Worm (Caenorhabditis elegans) whole organism, dauer: ENCODE measurements around the gene K02E7.10.

Source experiments
- unc-62 ChIP-seq: sonication (generic microtip); optimal IDR thresholded peaks from 2 replicates; lab custom pipeline; 2017; ENCODE audit warnings: missing biosample characterization, missing genetic modification reagents, missing genetic modification characterization

The K02E7.10 gene

DNA sequence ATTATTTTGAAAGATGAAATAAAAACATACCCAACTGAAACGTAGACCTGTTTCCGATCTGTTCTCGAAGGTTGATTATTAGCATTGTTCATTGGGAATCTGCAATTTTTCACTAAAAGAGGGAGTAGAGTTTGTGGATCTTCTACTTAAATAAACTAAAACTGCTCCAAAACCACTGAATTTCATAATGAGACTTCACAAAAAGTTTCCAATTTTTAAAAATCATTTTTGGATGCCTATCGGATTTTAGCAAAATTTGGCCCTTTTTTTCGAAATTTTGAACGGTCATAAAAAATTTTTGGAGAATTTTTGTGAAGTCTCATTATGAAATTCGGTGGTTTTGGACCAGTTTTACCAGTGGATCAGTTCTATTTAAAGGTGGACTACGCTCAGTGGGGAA, at the start of gene K02E7.10:
Gene K02E7.10 (minus strand): TSS at position 101 of the 400 bp plus-strand sequence.
- no peak for TF ChIP-seq unc-62 (GFP tag; lab: Kevin White, UChicago)

DNA sequence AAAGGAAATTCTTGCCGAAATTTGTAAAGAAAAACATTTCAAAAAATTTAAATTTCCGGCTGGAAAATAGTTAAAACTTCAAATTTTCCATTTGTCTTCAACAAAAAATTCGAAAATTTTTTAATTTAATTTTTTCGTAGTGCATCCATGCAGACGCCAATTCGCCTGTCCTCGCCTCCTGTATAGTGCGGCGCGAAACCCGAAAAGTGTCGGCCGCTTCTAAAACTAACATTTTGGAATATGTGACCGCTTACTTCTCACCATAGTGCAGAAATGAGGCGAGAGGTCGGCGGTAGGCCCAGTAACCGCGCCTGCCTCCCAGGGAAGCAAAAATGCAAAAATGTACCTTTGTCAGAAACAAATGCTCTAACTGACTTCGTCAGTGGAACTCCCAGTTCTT, 49.7 kb upstream of the K02E7.10 start:
- no peak for TF ChIP-seq unc-62 (GFP tag; lab: Kevin White, UChicago)

DNA sequence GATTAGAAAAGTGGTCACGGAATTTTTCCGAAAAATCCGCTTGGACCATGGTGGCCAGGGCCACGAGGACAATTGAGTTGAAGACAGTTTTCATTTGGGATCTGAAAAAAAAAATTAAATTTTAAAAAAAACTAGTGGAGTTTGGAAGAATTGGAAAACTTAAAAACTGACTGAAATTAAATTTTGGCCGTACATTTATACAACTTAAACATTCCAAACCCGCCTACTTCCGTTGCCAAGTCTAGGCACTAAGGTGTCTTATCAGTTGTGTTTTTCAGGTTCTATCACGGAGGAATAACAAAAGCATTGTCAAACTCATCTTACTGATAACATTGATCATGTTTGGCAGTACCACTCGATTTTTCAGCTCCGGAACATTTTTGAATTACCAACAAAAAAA, 47.3 kb upstream of the K02E7.10 start, which contains the start of gene lips-12:
Gene lips-12 (minus strand): TSS at position 101 of the 400 bp plus-strand sequence.
- no peak for TF ChIP-seq unc-62 (GFP tag; lab: Kevin White, UChicago)

- TF ChIP-seq unc-62 (GFP tag; lab: Kevin White, UChicago) = no peak
Measured at ce11 chrII:1110901-1111300, 44.1 kb upstream of the K02E7.10 start, which contains the start of gene lips-11. lips-11 (minus strand) TSS chrII:1111001.

ce11 chrII:1106914-1107597, 40.2 kb upstream of the K02E7.10 start, which contains the start of gene col-40:
col-40 (minus strand) TSS chrII:1106964.
- TF ChIP-seq unc-62 (GFP tag; lab: Kevin White, UChicago) = no peak

- no peak for TF ChIP-seq unc-62 (GFP tag; lab: Kevin White, UChicago)
Measured at ce11 chrII:1105291-1105690, 38.5 kb upstream of the K02E7.10 start.

ce11 chrII:1104409-1104808, 37.6 kb upstream of the K02E7.10 start, which contains the start of gene T13B5.9:
T13B5.9 (minus strand) TSS chrII:1104509.
- no peak for TF ChIP-seq unc-62 (GFP tag; lab: Kevin White, UChicago)

DNA sequence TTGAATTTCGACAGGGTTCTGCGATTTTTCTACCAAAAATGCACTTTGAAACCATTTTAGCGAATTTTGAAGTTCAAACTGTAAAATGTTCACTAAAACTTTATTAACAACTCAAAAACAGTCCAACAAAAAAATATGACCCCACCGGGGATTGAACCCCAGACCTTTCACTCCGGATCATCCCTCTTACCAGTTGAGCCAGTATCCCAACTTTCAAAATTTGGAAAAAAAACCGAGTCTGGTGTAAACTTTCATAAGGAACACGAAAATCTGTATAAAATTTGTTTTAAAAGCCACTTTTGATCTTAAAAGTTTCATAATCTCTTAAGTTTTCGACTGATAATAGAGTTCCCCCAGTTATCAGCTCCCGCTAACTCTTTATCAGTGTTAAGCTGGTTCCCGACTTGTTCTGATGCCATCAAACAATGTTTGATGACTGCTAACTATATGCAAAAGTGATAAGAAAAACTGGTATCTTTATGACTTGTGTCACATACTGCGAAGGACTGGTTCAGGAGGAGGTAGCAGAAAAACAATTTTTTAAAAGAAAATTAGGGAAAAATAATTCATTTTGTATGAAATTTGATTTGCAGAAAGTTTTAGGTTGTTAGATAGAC, 36.8 kb upstream of the K02E7.10 start:
- TF ChIP-seq unc-62 (GFP tag; lab: Kevin White, UChicago) = no peak

DNA sequence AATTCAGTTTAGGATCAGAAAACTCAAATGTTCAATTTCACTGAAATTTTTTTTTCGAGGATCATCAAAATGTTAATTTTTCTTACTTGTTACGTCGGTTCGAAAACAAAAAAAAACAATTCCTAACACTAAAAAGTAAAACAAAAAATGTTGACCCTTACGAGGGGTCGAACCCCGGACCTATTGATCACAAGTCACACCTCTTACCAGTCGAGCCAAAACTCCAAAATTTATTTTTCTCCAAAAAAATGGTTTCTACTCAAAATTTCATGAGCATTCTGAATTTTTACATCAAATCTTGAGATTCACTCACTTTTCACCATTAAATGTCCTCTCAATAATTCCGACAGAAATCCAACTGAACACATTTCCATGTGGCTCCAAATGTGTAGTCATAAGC, 35.4 kb upstream of the K02E7.10 start:
- TF ChIP-seq unc-62 (GFP tag; lab: Kevin White, UChicago) = no peak

ce11 chrII:1101413-1101812, 34.6 kb upstream of the K02E7.10 start:
- TF ChIP-seq unc-62 (GFP tag; lab: Kevin White, UChicago) = no peak

DNA sequence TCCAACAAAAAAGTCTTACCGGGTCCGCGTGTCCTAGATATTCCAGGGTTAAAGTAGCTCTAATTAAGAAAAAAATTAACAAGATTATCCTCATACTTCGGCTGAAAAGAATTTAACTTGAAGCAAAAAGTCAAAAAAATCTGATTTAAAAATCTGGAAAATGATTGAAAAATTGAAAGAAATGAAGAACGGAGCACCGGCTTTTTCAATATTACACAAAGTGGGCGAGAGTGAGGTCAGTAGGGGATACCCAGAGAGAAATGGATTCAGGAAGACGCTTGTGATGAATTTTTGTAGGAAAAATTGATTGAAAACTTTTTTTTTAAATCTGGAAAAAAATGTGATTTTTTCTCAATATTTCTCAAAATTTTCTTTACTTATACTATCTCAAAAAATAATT, 33.9 kb upstream of the K02E7.10 start, which contains the start of gene pho-14:
Gene pho-14 (minus strand): TSS at position 101 of the 400 bp plus-strand sequence.
- no peak for TF ChIP-seq unc-62 (GFP tag; lab: Kevin White, UChicago)

- no peak for TF ChIP-seq unc-62 (GFP tag; lab: Kevin White, UChicago)
Measured at ce11 chrII:1091706-1092105, 24.9 kb upstream of the K02E7.10 start, which contains the start of gene snf-3. snf-3 (plus strand) TSS chrII:1092006.

- TF ChIP-seq unc-62 (GFP tag; lab: Kevin White, UChicago) = no peak
Measured at ce11 chrII:1090743-1091142, 23.9 kb upstream of the K02E7.10 start.

DNA sequence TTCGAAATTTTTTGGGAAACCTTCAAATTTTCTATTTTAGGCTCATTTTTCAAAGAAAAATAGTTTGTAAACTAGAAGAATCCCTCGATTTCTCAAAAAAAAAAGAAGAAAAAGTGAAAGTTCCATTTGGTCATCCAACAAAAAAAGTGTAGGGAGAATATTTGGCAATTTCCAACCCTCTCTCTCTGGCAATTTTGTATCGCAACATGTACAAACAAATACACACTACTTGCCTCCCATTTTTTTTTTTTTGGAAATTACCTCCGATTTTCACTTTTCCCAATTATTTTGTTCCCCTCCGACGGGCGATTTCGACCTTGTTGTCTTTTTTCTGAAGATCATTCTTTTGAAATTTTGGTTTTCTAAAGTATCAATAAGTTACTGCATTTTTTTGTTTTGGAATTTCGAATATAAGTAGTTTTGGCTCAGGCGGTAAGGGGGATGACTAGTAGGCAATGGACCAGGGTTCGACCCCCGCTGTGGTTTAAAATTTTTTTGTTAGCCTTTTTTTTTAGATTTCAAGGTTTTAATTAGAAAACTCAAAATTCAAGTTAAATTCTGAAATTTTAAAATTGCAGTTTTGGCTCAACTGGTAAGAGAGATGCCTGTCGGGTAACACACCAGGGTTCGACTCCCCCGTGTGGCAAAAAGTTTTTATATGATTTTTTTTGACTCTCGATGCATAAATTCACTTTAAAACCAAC, 21.9 kb upstream of the K02E7.10 start:
- TF ChIP-seq unc-62 (GFP tag; lab: Kevin White, UChicago) = no peak

DNA sequence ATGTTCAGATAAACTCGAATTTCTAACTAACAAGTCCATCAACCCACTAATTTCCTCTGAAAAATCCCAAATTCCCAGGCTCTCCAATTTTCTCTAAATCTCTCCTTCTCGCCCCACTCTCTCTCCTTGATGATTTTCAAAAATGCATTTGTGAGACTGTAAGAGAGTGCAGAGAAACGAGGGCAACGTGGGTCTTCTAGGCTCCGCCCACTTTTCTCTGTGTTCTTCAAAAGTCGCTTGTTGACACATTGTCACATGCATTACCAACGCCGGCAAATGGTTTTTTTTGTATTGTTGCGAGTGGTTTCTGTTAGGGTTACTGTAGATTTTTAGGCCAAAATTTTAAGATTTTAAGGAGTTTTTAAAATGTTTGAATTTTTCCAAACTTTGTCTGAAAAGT, 19.7 kb upstream of the K02E7.10 start:
- TF ChIP-seq unc-62 (GFP tag; lab: Kevin White, UChicago) = no peak

DNA sequence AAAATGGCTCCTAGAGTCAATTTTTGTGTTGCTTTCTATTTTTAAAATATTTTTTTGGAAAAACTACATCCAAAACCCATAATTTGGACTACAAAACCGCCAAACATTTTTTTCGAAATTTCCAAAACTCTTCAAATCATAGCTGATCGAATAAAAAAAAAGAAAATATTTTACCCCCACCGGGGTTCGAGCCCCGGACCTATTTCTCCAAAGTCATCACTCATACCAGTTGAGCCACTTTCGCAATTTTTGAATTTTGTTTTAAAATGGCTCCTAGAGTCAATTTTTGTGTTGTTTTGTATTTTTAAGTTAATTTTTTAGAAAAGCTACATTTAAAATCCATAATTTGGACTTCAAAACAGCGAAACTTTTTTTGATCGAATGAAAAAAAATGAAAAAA, 18.7 kb upstream of the K02E7.10 start:
- no peak for TF ChIP-seq unc-62 (GFP tag; lab: Kevin White, UChicago)
